Fruit fly (Drosophila melanogaster) Kc167 (cell line): Measurements from ENCODE around the gene CG31221.

Source experiments
- Myc ChIP-seq: fragments of >200 bp; optimal IDR thresholded peaks from 2 replicates; lab custom pipeline; 2017; ENCODE audit warnings: missing external identifiers
- Sin3A ChIP-seq: fragments of >200 bp; optimal IDR thresholded peaks from 2 replicates; lab custom pipeline; 2018; ENCODE audit warnings: missing external identifiers
- h ChIP-seq: fragments of >200 bp; optimal IDR thresholded peaks from 3 replicates; lab custom pipeline; 2018; ENCODE audit warnings: missing external identifiers
- insv ChIP-seq: fragments of >200 bp; optimal IDR thresholded peaks from 3 replicates; lab custom pipeline; 2018; ENCODE audit warnings: missing external identifiers
- psq ChIP-seq: fragments of >200 bp; optimal IDR thresholded peaks from 2 replicates; lab custom pipeline; 2017; ENCODE audit warnings: missing external identifiers
- ttk ChIP-seq: sonication (Bioruptor generic); optimal IDR thresholded peaks from 2 replicates; lab custom pipeline; 2017; ENCODE audit warnings: missing external identifiers

Gene CG31221

DNA sequence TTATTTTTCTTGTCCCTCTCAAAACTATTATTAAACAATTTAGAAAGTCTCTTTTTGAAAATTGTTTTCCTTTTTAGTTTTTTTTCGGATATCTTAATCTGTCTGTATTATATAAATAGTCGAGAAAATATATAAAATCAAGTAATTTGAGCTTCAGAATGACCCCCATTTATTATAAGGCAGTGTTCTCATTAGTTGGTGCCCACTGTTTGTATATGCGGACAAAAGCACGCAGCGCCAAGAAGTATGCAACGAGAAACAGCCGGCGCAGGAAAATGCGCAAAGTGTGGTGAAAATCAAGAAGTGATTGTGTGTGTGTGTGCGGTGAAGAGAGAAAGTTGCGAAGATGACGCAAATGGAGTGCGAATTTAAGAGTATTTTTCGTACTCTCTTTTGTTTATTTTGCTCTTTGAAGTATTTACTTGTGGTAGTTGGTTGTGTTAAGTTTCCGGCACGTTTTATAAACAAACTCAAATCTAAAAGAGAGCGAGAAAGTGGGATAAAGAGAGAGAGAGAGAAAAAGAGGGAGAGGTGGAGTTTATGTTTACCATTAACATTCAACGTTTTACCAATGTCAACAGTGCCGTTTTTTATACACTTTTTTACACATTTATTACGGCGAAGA lies 90.7 kb downstream of the CG31221 start:
- TF ChIP-seq insv (lab: Kevin White, UChicago) (no peak), Sin3A (no peak), ttk (lab: Kevin White, UChicago) (no peak), psq (lab: Kevin White, UChicago) (no peak), h (lab: Kevin White, UChicago) (no peak), Myc (lab: Kevin White, UChicago) (no peak)

DNA sequence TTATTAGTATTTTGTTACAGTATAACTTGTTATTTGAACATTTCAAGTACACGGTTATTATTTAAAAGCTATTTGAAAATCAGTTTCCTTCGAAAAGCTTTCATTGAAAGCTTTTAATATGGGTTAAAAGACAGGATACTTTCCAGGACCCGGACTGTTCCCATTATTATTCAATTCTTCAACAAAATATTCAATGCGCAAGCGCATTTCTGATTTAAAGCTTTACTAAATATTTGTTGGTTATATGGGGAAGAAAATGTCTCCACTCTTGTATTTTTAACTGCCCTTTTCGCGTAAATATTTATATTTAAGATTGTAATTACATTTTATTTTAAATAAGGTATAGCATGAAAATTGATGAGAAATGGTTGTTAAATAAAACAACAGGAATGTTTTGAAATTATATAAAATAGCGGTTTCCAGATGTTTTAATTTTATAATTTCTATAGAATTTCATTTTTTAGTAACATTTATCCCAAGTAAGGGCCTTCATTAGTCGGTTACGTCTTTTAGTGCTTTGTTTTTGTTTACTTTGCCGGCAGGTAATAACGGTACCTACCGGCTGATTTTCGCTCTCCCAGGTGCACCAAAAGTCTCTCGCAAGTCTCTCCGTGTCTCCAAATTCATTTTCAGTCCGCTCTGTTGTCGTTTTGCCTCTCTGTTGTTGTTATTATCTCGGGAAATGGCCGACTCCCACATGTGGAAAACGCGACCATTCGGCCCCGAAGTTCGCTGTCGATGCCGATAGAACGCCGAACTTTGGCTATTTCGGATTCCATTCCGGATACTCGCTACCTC lies 96.1 kb downstream of the CG31221 start:
- TF ChIP-seq Sin3A = no peak
- no peak for TF ChIP-seq insv (lab: Kevin White, UChicago)
- no peak for TF ChIP-seq psq (lab: Kevin White, UChicago)
- no peak for TF ChIP-seq h (lab: Kevin White, UChicago)
- TF ChIP-seq Myc (lab: Kevin White, UChicago) = no peak
- TF ChIP-seq ttk (lab: Kevin White, UChicago) = no peak

DNA sequence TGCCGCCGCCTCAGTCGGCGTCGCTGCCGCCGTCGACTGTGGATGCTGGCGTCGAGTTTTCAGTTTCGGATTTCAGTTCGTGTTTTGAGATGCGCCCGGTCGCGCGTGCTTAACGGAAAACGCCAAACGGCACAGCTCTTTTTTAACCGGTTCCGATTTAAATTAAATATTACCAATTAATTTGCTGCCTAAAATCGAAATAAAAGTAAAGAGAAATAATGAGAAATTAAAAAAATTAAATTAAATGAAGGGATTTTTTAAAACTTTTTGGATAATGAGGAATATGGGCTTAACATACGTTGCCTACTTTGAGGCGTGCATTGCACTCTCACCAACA lies 96.7 kb downstream of the CG31221 start:
- TF ChIP-seq Myc (lab: Kevin White, UChicago) (no peak), insv (lab: Kevin White, UChicago) (no peak), ttk (lab: Kevin White, UChicago) (no peak), psq (lab: Kevin White, UChicago) (no peak), h (lab: Kevin White, UChicago) (no peak), Sin3A (no peak)
